Fruit fly (Drosophila melanogaster) whole organism, embryonic: ENCODE measurements around the gene net.

Experiments used
- Awh ChIP-seq: fragments of 200-800 bp; sonication (Bioruptor generic); IDR thresholded peaks from 2 replicates; pipeline ENCODE4, ENCODE4 v1.3.6; 2022; ENCODE audit warnings: missing biosample characterization, missing genetic modification characterization
- B-H2 ChIP-seq: fragments of 200-800 bp; sonication (Bioruptor generic); optimal IDR thresholded peaks from 2 replicates; lab custom pipeline; 2018; ENCODE audit warnings: missing biosample characterization, mild to moderate bottlenecking, missing genetic modification characterization
- Blimp-1 ChIP-seq: fragments of 200-800 bp; sonication (Bioruptor generic); optimal IDR thresholded peaks from 3 replicates; lab custom pipeline; 2018; ENCODE audit warnings: missing biosample characterization, missing genetic modification characterization, mild to moderate bottlenecking, moderate library complexity, missing genetic modification reagents
- CG10565 ChIP-seq: fragments of 200-800 bp; sonication (Bioruptor generic); optimal IDR thresholded peaks from 3 replicates; lab custom pipeline; 2016; ENCODE audit warnings: missing biosample characterization, mild to moderate bottlenecking, missing genetic modification characterization
- CG12769 ChIP-seq: fragments of 200-800 bp; sonication (Bioruptor generic); optimal IDR thresholded peaks from 2 replicates; lab custom pipeline; 2019; ENCODE audit warnings: missing biosample characterization, mild to moderate bottlenecking, missing genetic modification characterization, moderate library complexity
- CG13894 ChIP-seq: fragments of 200-800 bp; sonication (Bioruptor generic); optimal IDR thresholded peaks from 3 replicates; lab custom pipeline; 2018; ENCODE audit warnings: missing biosample characterization, mild to moderate bottlenecking, missing genetic modification characterization, moderate library complexity
- CG14965 ChIP-seq: fragments of 200-800 bp; sonication (Bioruptor generic); optimal IDR thresholded peaks from 2 replicates; lab custom pipeline; 2016; ENCODE audit warnings: missing biosample characterization, missing genetic modification characterization, borderline replicate concordance
- CG15601 ChIP-seq: fragments of 200-800 bp; sonication (Bioruptor generic); optimal IDR thresholded peaks from 3 replicates; lab custom pipeline; 2019; ENCODE audit warnings: missing biosample characterization, mild to moderate bottlenecking, missing genetic modification characterization, moderate library complexity
- CG18011 ChIP-seq: fragments of 200-800 bp; sonication (Bioruptor generic); optimal IDR thresholded peaks from 2 replicates; lab custom pipeline; 2017; ENCODE audit warnings: missing biosample characterization, missing genetic modification characterization, mild to moderate bottlenecking, moderate library complexity, missing genotype
- CG18262 ChIP-seq: fragments of 200-800 bp; optimal IDR thresholded peaks from 3 replicates; lab custom pipeline; 2019; ENCODE audit warnings: missing biosample characterization, mild to moderate bottlenecking, missing genetic modification characterization, moderate library complexity
- CG18619 ChIP-seq: fragments of 200-800 bp; sonication (Bioruptor generic); optimal IDR thresholded peaks from 3 replicates; lab custom pipeline; 2017; ENCODE audit warnings: missing biosample characterization, mild to moderate bottlenecking, missing genetic modification characterization
- CG2120 ChIP-seq: fragments of 200-800 bp; sonication (Bioruptor generic); optimal IDR thresholded peaks from 3 replicates; lab custom pipeline; 2016; ENCODE audit warnings: missing biosample characterization, missing genetic modification characterization
- CG30403 ChIP-seq: fragments of 200-800 bp; sonication (Bioruptor generic); optimal IDR thresholded peaks from 3 replicates; lab custom pipeline; 2016; ENCODE audit warnings: missing biosample characterization, missing genetic modification characterization
- CG31365 ChIP-seq: fragments of 200-800 bp; sonication (Bioruptor generic); optimal IDR thresholded peaks from 2 replicates; lab custom pipeline; 2018; ENCODE audit warnings: missing biosample characterization, mild to moderate bottlenecking, missing genetic modification characterization
- CG3995 ChIP-seq: fragments of 200-800 bp; sonication (Bioruptor generic); optimal IDR thresholded peaks from 3 replicates; lab custom pipeline; 2016; ENCODE audit warnings: missing biosample characterization, missing genetic modification characterization
- CG4820 ChIP-seq: fragments of 200-800 bp; sonication (Bioruptor generic); optimal IDR thresholded peaks from 3 replicates; lab custom pipeline; 2016; ENCODE audit warnings: missing biosample characterization, missing genetic modification characterization
- CG5180 ChIP-seq: fragments of 200-800 bp; sonication (Bioruptor generic); optimal IDR thresholded peaks from 3 replicates; lab custom pipeline; 2017; ENCODE audit warnings: missing biosample characterization, missing genetic modification characterization, mild to moderate bottlenecking, moderate library complexity, missing genetic modification reagents
- CG6813 ChIP-seq: fragments of 200-800 bp; sonication (Bioruptor generic); optimal IDR thresholded peaks from 2 replicates; lab custom pipeline; 2017; ENCODE audit warnings: missing biosample characterization, missing genetic modification characterization, mild to moderate bottlenecking, moderate library complexity, missing genetic modification reagents
- CHES-1-like ChIP-seq: fragments of 200-800 bp; sonication (Bioruptor generic); optimal IDR thresholded peaks from 2 replicates; lab custom pipeline; 2016; ENCODE audit warnings: missing biosample characterization, missing genetic modification characterization
- Chrac-16 ChIP-seq: fragments of 200-800 bp; sonication (Bioruptor generic); optimal IDR thresholded peaks from 3 replicates; lab custom pipeline; 2016; ENCODE audit warnings: missing biosample characterization, missing genetic modification characterization
- Deaf1 ChIP-seq: fragments of 200-800 bp; optimal IDR thresholded peaks from 3 replicates; lab custom pipeline; 2019; ENCODE audit warnings: missing biosample characterization, mild to moderate bottlenecking, missing genetic modification characterization, moderate library complexity
- Dip2 ChIP-seq: fragments of 200-800 bp; sonication (Bioruptor generic); IDR thresholded peaks from 2 replicates; pipeline ENCODE4 v1.3.6; 2022; ENCODE audit warnings: missing biosample characterization, missing genetic modification characterization
- Doc2 ChIP-seq: fragments of 200-800 bp; sonication (Bioruptor generic); IDR thresholded peaks from 2 replicates; pipeline ENCODE4 v1.3.6; 2022; ENCODE audit warnings: missing biosample characterization, missing genetic modification characterization
- Eip74EF ChIP-seq, 2 experiments: fragments of 200-800 bp in 1 of 2; fragments of >200 bp in 1 of 2; sonication (Bioruptor generic) in 1 of 2; optimal IDR thresholded peaks; 2 replicates each; lab custom pipeline; 2017 to 2019; ENCODE audit warnings: missing biosample characterization in 2 of 2, missing genetic modification characterization in 2 of 2, mild to moderate bottlenecking in 1 of 2, moderate library complexity in 1 of 2
- HHEX ChIP-seq: fragments of 200-800 bp; sonication (Bioruptor generic); optimal IDR thresholded peaks from 3 replicates; lab custom pipeline; 2017; ENCODE audit warnings: missing biosample characterization, mild to moderate bottlenecking, missing genetic modification characterization, missing genetic modification reagents
- Hey ChIP-seq: fragments of 200-800 bp; sonication (Bioruptor generic); optimal IDR thresholded peaks from 3 replicates; lab custom pipeline; 2018; ENCODE audit warnings: missing biosample characterization, mild to moderate bottlenecking, missing genetic modification characterization
- Hr3 ChIP-seq: fragments of 200-800 bp; sonication (Bioruptor generic); optimal IDR thresholded peaks from 3 replicates; lab custom pipeline; 2016; ENCODE audit warnings: missing biosample characterization, missing genetic modification characterization
- MBD-R2 ChIP-seq: fragments of 200-800 bp; sonication (Bioruptor generic); IDR thresholded peaks from 2 replicates; pipeline ENCODE4 v1.3.6; 2022; ENCODE audit warnings: missing biosample characterization, missing genetic modification characterization
- Med ChIP-seq: fragments of 200-800 bp; sonication (Bioruptor generic); peaks from one replicate; lab custom pipeline; 2016; ENCODE audit warnings: missing biosample characterization, missing genetic modification characterization, mild to moderate bottlenecking, inconsistent platforms, moderate library complexity
- Oli ChIP-seq: fragments of 200-800 bp; sonication (Bioruptor generic); optimal IDR thresholded peaks from 2 replicates; lab custom pipeline; 2018; ENCODE audit warnings: missing biosample characterization, mild to moderate bottlenecking, missing genetic modification characterization, moderate library complexity
- Pdp1 ChIP-seq, 2 experiments: fragments of 200-800 bp; sonication (Bioruptor generic); optimal IDR thresholded peaks; 3 replicates each; lab custom pipeline; 2016; ENCODE audit warnings: missing biosample characterization in 2 of 2, missing genetic modification characterization in 2 of 2, mild to moderate bottlenecking in 1 of 2, moderate library complexity in 1 of 2
- Taf1 ChIP-seq: fragments of 200-800 bp; sonication (Bioruptor generic); IDR thresholded peaks from 2 replicates; pipeline ENCODE4 v1.3.6; 2022; ENCODE audit warnings: missing biosample characterization, missing genetic modification characterization
- cas ChIP-seq: fragments of 200-800 bp; sonication (Bioruptor generic); IDR thresholded peaks from 2 replicates; pipeline ENCODE4 v1.3.6; 2022; ENCODE audit warnings: missing biosample characterization, missing genetic modification characterization
- gfzf ChIP-seq: fragments of 200-800 bp; sonication (Bioruptor generic); optimal IDR thresholded peaks from 2 replicates; lab custom pipeline; 2016; ENCODE audit warnings: missing biosample characterization, mild to moderate bottlenecking, missing genetic modification characterization, moderate library complexity
- hb ChIP-seq: fragments of 200-800 bp; sonication (Bioruptor generic); IDR thresholded peaks from 3 replicates; pipeline ENCODE4 v1.3.6; 2022; ENCODE audit warnings: missing biosample characterization, missing genetic modification characterization; ENCODE audit not compliant: partially characterized antibody
- jumu ChIP-seq: fragments of 200-800 bp; sonication (Bioruptor generic); optimal IDR thresholded peaks from 3 replicates; lab custom pipeline; 2016; ENCODE audit warnings: missing biosample characterization, missing genetic modification characterization
- luna ChIP-seq: fragments of 200-800 bp; sonication (Bioruptor generic); optimal IDR thresholded peaks from 2 replicates; lab custom pipeline; 2016; ENCODE audit warnings: missing biosample characterization, missing genetic modification characterization
- ranshi ChIP-seq: fragments of 200-800 bp; sonication (Bioruptor generic); IDR thresholded peaks from 2 replicates; pipeline ENCODE4 v1.3.6; 2022; ENCODE audit warnings: missing biosample characterization, missing genetic modification characterization
- salm ChIP-seq: fragments of 200-800 bp; sonication (Bioruptor generic); optimal IDR thresholded peaks from 2 replicates; lab custom pipeline; 2018; ENCODE audit warnings: missing biosample characterization, mild to moderate bottlenecking, missing genetic modification characterization
- sc ChIP-seq, 3 experiments: fragments of >200 bp in 2 of 3; fragments of 200-800 bp in 1 of 3; sonication (Bioruptor generic) in 1 of 3; optimal IDR thresholded peaks; 2 replicates in 2 of 3; 3 replicates in 1 of 3; lab custom pipeline; 2017; ENCODE audit warnings: mild to moderate bottlenecking in 1 of 3, missing biosample characterization in 1 of 3, missing genetic modification characterization in 1 of 3, missing genetic modification reagents in 1 of 3
- schlank ChIP-seq: fragments of 200-800 bp; sonication (Bioruptor generic); optimal IDR thresholded peaks from 2 replicates; lab custom pipeline; 2018; ENCODE audit warnings: missing biosample characterization, mild to moderate bottlenecking, missing genetic modification characterization
- sd ChIP-seq: fragments of 200-800 bp; sonication (Bioruptor generic); optimal IDR thresholded peaks from 3 replicates; lab custom pipeline; 2018; ENCODE audit warnings: missing biosample characterization, mild to moderate bottlenecking, missing genetic modification characterization, moderate library complexity
- sens ChIP-seq: fragments of 200-800 bp; sonication (Bioruptor generic); peaks from one replicate; lab custom pipeline; 2016; ENCODE audit warnings: missing biosample characterization, missing genetic modification characterization
- so ChIP-seq: fragments of 200-800 bp; sonication (Bioruptor generic); IDR thresholded peaks from 3 replicates; pipeline ENCODE4 v1.3.6; 2022; ENCODE audit warnings: missing biosample characterization, missing genetic modification characterization
- stwl ChIP-seq: fragments of 200-800 bp; sonication (Bioruptor generic); optimal IDR thresholded peaks from 3 replicates; lab custom pipeline; 2018; ENCODE audit warnings: missing biosample characterization, mild to moderate bottlenecking, missing genetic modification characterization, moderate library complexity
- vvl ChIP-seq: fragments of 200-800 bp; sonication (Bioruptor generic); IDR thresholded peaks from 2 replicates; pipeline ENCODE4 v1.3.6; 2022; ENCODE audit warnings: missing biosample characterization, missing genetic modification characterization

Gene net

DNA sequence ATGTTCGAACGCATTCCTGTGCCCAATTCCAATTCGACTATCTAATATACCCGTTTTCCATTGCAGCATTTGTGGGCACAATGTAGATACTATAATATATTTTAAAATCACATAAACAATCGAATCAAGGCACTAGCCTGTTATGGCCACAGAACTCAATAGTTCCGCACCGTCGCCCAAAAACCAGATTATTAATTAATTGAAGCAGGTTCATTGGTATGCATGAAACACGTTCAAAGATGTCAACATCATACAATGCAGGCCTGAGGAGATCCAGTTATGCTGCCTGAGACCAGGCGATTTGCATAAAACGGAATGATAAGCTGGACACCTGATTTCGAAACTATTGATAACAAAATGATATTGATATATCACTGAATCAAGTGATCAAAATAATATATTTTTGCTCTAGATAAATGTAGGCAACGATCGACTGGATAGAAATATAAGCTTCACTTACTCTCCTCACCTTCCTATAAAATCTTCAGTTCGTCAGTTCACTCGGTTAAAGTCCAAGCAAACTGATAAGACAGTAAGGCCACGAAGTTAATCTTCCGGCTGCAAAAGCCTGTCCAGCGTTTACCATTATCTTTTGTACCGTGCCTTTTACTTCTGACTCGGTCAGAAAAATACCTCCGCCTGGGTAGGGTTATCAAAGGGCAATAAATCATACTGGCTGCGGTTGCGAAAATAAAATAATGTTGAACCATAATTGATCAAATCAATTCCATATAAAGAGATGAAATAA is 48.4 kb upstream of the net start (continued):
- TF ChIP-seq CG12769 (peak; percentile 55), vvl (GFP tag; lab: Robert Waterston, UW) (peak; percentile 81), Awh (GFP tag; lab: Robert Waterston, UW) (peak; percentile 42; the same call in 1 of the 2 replicates), CG18619 (no peak), CG2120 (GFP tag; lab: Kevin White, UChicago) (no peak), Eip74EF (GFP tag; optimal IDR thresholded peaks at IDR 0.05; lab: Kevin White, UChicago) (peak in 1 of 2 experiments; percentile 55), CG13894 (tag; lab: Kevin White, UChicago) (peak; percentile 26), cas (no peak), CG14965 (GFP tag; lab: Kevin White, UChicago) (no peak), sd (tag; lab: Kevin White, UChicago) (peak; percentile 47), sens (GFP tag; lab: Kevin White, UChicago) (peak; percentile 76)

DNA sequence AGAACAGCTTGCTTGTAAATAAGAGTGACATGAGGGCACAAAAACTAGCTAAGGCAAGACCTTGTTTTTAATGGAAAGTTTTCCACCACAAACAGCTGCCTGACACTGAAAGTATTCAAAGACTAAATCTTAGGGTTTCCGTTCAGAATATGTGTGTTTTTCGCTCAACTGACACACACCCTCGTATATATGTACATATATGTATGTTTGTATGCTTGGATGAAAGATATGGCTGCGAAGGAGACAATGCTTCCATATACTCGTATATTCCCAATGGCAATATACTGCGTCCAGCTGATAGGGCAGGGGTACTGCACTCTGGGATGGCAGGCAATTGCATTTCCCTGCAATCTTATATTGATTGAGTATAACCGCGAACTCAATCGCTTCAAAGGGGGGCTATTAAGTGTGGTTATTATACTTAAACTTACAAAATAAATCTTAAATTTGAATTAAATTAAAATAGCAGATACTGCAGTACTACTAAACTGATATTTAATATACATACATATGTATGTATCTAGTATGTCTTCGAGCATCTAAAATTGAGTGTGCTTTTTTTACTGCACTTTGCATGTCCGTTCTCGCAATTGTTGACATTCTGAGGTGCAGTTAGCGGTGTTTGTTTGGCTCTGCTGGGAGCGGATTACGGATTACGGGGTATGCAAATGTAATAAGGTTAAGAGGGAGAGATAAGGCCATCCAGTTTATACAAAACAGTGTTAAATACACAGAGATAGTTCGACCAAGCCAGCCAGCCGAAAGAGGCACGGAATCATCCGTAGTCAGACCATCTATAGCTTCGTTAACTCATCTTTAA is 47.6 kb upstream of the net start:
- TF ChIP-seq Hr3 (GFP tag; lab: Kevin White, UChicago) (no peak), Deaf1 (tag; lab: Kevin White, UChicago) (no peak), CG3995 (no peak), gfzf (GFP tag; lab: Kevin White, UChicago) (no peak), hb (GFP tag; lab: Robert Waterston, UW) (no peak), CG6813 (GFP tag; lab: Kevin White, UChicago) (no peak), Dip2 (GFP tag; lab: Robert Waterston, UW) (no peak), CG4820 (GFP tag; lab: Kevin White, UChicago) (no peak), Med (GFP tag; lab: Kevin White, UChicago) (peak; percentile 68), CG31365 (tag; lab: Kevin White, UChicago) (no peak), Doc2 (GFP tag; lab: Robert Waterston, UW) (no peak), CG18262 (tag; lab: Kevin White, UChicago) (no peak), HHEX (GFP tag; lab: Kevin White, UChicago) (peak; percentile 14), CG5180 (no peak), CG18011 (GFP tag; lab: Kevin White, UChicago) (no peak), B-H2 (GFP tag; lab: Kevin White, UChicago) (no peak), Taf1 (GFP tag; lab: Robert Waterston, UW) (no peak), Oli (tag; lab: Kevin White, UChicago) (no peak), CG15601 (tag; lab: Kevin White, UChicago) (no peak), so (GFP tag; lab: Robert Waterston, UW) (no peak), Pdp1 (GFP tag; optimal IDR thresholded peaks at IDR 0.05; lab: Kevin White, UChicago) (no peak), Chrac-16 (GFP tag; lab: Kevin White, UChicago) (no peak), Blimp-1 (GFP tag; lab: Kevin White, UChicago) (no peak), salm (tag; lab: Kevin White, UChicago) (no peak), schlank (tag; lab: Kevin White, UChicago) (no peak), stwl (tag; lab: Kevin White, UChicago) (no peak), sens (GFP tag; lab: Kevin White, UChicago) (peak; percentile 73), jumu (no peak), ranshi (GFP tag; lab: Robert Waterston, UW) (no peak), Hey (tag; lab: Kevin White, UChicago) (no peak), CG10565 (no peak), CHES-1-like (no peak), sc (optimal IDR thresholded peaks at IDR 0.05; lab: Kevin White, UChicago) (no peak), sc (GFP tag; optimal IDR thresholded peaks at IDR 0.05; lab: Kevin White, UChicago) (no peak), CG30403 (GFP tag; lab: Kevin White, UChicago) (no peak), luna (GFP tag; lab: Kevin White, UChicago) (no peak), MBD-R2 (GFP tag; lab: Robert Waterston, UW) (no peak)
